Worm (Caenorhabditis elegans) whole organism, young adult: ENCODE results near the gene str-208.

Source experiments
- C06A6.2 ChIP-seq: fragments of 200-800 bp; sonication (Bioruptor generic); conservative IDR thresholded peaks from 2 replicates; pipeline ENCODE4 v1.3.6; 2022; ENCODE audit warnings: missing genetic modification characterization, missing compliant biosample characterization
- C17E4.6 ChIP-seq: fragments of 200-800 bp; sonication (Bioruptor generic); IDR thresholded peaks from 2 replicates; pipeline ENCODE4 v1.3.6; 2022; ENCODE audit warnings: missing genetic modification reagents, missing genetic modification characterization, missing compliant biosample characterization
- F22D6.2 ChIP-seq: sonication (generic microtip); optimal IDR thresholded peaks from 2 replicates; lab custom pipeline; 2016; ENCODE audit warnings: mild to moderate bottlenecking, missing genetic modification characterization, missing compliant biosample characterization
- F49E8.2 ChIP-seq: sonication (generic microtip); optimal IDR thresholded peaks from 3 replicates; lab custom pipeline; 2017; ENCODE audit warnings: missing genetic modification characterization, mild to moderate bottlenecking, missing compliant biosample characterization, antibody characterized with exemption, moderate library complexity; ENCODE audit not compliant: insufficient read depth
- F52B5.7 ChIP-seq: sonication (generic microtip); optimal IDR thresholded peaks from 2 replicates; lab custom pipeline; 2016; ENCODE audit warnings: mild to moderate bottlenecking, missing genetic modification characterization, missing compliant biosample characterization
- F55B11.4 ChIP-seq: sonication (generic microtip); optimal IDR thresholded peaks from 2 replicates; lab custom pipeline; 2016; ENCODE audit warnings: missing compliant biosample characterization, missing genetic modification characterization, borderline replicate concordance; ENCODE audit not compliant: insufficient read depth
- F57A8.1 ChIP-seq: fragments of 200-800 bp; sonication (Bioruptor generic); optimal IDR thresholded peaks from 2 replicates; lab custom pipeline; 2018; ENCODE audit warnings: mild to moderate bottlenecking, missing genetic modification characterization, moderate library complexity, missing compliant biosample characterization
- F57C9.4 ChIP-seq: sonication (generic microtip); optimal IDR thresholded peaks from 2 replicates; lab custom pipeline; 2017; ENCODE audit warnings: mild to moderate bottlenecking, missing genetic modification characterization, missing compliant biosample characterization
- T26A5.8 ChIP-seq: sonication (generic microtip); optimal IDR thresholded peaks from 2 replicates; lab custom pipeline; 2016; ENCODE audit warnings: missing genetic modification characterization, missing compliant biosample characterization
- Y67H2A.10 ChIP-seq: fragments of 200-800 bp; sonication (Bioruptor generic); conservative IDR thresholded peaks from 2 replicates; pipeline ENCODE4 v1.3.6; 2022; ENCODE audit warnings: missing genetic modification reagents, missing genetic modification characterization, missing compliant biosample characterization
- Y95B8A.8 ChIP-seq: fragments of 200-800 bp; sonication (Bioruptor generic); IDR thresholded peaks from 2 replicates; pipeline ENCODE4 v1.3.6; 2022; ENCODE audit warnings: missing genetic modification reagents, missing genetic modification characterization, missing compliant biosample characterization
- atf-7 ChIP-seq: sonication (generic microtip); optimal IDR thresholded peaks from 2 replicates; lab custom pipeline; 2017; ENCODE audit warnings: mild to moderate bottlenecking, missing genetic modification characterization, missing compliant biosample characterization
- attf-3 ChIP-seq: fragments of 200-800 bp; sonication (Bioruptor generic); conservative IDR thresholded peaks from 2 replicates; pipeline ENCODE4 v1.3.6; 2022; ENCODE audit warnings: missing genetic modification reagents, missing genetic modification characterization, missing compliant biosample characterization
- ceh-40 ChIP-seq: fragments of 200-800 bp; sonication (Bioruptor generic); IDR thresholded peaks from 2 replicates; pipeline ENCODE4 v1.3.6; 2022; ENCODE audit warnings: missing genetic modification characterization, missing compliant biosample characterization
- die-1 ChIP-seq: sonication (generic microtip); optimal IDR thresholded peaks from 2 replicates; lab custom pipeline; 2016; ENCODE audit warnings: missing genotype, mild to moderate bottlenecking, missing genetic modification characterization, missing compliant biosample characterization
- egl-44 ChIP-seq: fragments of 200-800 bp; sonication (Bioruptor generic); IDR thresholded peaks from 2 replicates; pipeline ENCODE4 v1.3.6; 2022; ENCODE audit warnings: missing genetic modification reagents, missing genetic modification characterization, missing compliant biosample characterization
- egrh-3 ChIP-seq: fragments of 200-800 bp; sonication (Bioruptor generic); IDR thresholded peaks from 2 replicates; pipeline ENCODE4 v1.3.6; 2022; ENCODE audit warnings: missing genetic modification reagents, missing genetic modification characterization, missing compliant biosample characterization
- hlh-12 ChIP-seq: sonication (generic microtip); optimal IDR thresholded peaks from 2 replicates; lab custom pipeline; 2016; ENCODE audit warnings: missing genetic modification characterization, missing compliant biosample characterization
- hmg-1.2 ChIP-seq: fragments of 200-800 bp; sonication (Bioruptor generic); IDR thresholded peaks from 2 replicates; pipeline ENCODE4 v1.3.6; 2022; ENCODE audit warnings: missing genetic modification reagents, missing genetic modification characterization, missing compliant biosample characterization
- hmg-20 ChIP-seq: fragments of 200-800 bp; sonication (Bioruptor generic); IDR thresholded peaks from 2 replicates; pipeline ENCODE4 v1.3.6; 2022; ENCODE audit warnings: missing genetic modification reagents, missing genetic modification characterization, missing compliant biosample characterization
- hrde-1 ChIP-seq: sonication (generic microtip); optimal IDR thresholded peaks from 2 replicates; lab custom pipeline; 2016; ENCODE audit warnings: missing genetic modification characterization, mild to moderate bottlenecking, missing compliant biosample characterization, moderate library complexity, missing genotype, missing genetic modification reagents, borderline replicate concordance
- let-526 ChIP-seq: fragments of 200-800 bp; sonication (Bioruptor generic); IDR thresholded peaks from 2 replicates; pipeline ENCODE4 v1.3.6; 2022; ENCODE audit warnings: missing genetic modification reagents, missing genetic modification characterization, missing compliant biosample characterization
- mxl-1 ChIP-seq: sonication (generic microtip); optimal IDR thresholded peaks from 2 replicates; lab custom pipeline; 2016; ENCODE audit warnings: missing genetic modification characterization, missing compliant biosample characterization
- nhr-179 ChIP-seq: sonication (generic microtip); optimal IDR thresholded peaks from 2 replicates; lab custom pipeline; 2016; ENCODE audit warnings: mild to moderate bottlenecking, missing genetic modification characterization, missing compliant biosample characterization
- nhr-80 ChIP-seq: sonication (generic microtip); optimal IDR thresholded peaks from 2 replicates; lab custom pipeline; 2016; ENCODE audit warnings: missing genetic modification characterization, missing compliant biosample characterization
- pbrm-1 ChIP-seq: fragments of 200-800 bp; sonication (Bioruptor generic); IDR thresholded peaks from 2 replicates; pipeline ENCODE4 v1.3.6; 2022; ENCODE audit warnings: missing genetic modification reagents, missing genetic modification characterization, missing compliant biosample characterization
- sea-2 ChIP-seq: fragments of 200-800 bp; sonication (Bioruptor generic); IDR thresholded peaks from 2 replicates; pipeline ENCODE4 v1.3.6; 2022; ENCODE audit warnings: missing genetic modification characterization, missing compliant biosample characterization
- snpc-4 ChIP-seq, 5 experiments: fragments of 150-350 bp in 1 of 5; sonication (generic microtip) in 4 of 5; optimal IDR thresholded peaks; 2 replicates each; lab custom pipeline; 2014 to 2018; ENCODE audit warnings: missing genetic modification characterization in 5 of 5, missing biosample characterization in 3 of 5, antibody characterized with exemption in 2 of 5, mild to moderate bottlenecking in 2 of 5, missing compliant biosample characterization in 2 of 5, missing genotype in 2 of 5, moderate library complexity in 2 of 5, missing genetic modification reagents in 1 of 5
- tlf-1 ChIP-seq: fragments of 200-800 bp; sonication (Bioruptor generic); optimal IDR thresholded peaks from 2 replicates; lab custom pipeline; 2018; ENCODE audit warnings: mild to moderate bottlenecking, missing genetic modification characterization, missing compliant biosample characterization
- unc-62 ChIP-seq: fragments of 150-350 bp; optimal IDR thresholded peaks from 2 replicates; lab custom pipeline; 2014; ENCODE audit warnings: missing biosample characterization, missing genetic modification reagents, missing genetic modification characterization
- xnd-1 ChIP-seq: sonication (generic microtip); optimal IDR thresholded peaks from 2 replicates; lab custom pipeline; 2016; ENCODE audit warnings: missing genotype, missing genetic modification reagents, missing genetic modification characterization, missing compliant biosample characterization
- ztf-25 ChIP-seq: fragments of 200-800 bp; sonication (Bioruptor generic); IDR thresholded peaks from 2 replicates; pipeline ENCODE4 v1.3.6; 2022; ENCODE audit warnings: missing genetic modification reagents, missing genetic modification characterization, missing compliant biosample characterization

The str-208 gene

ce11 chrV:4983091-4983490, 26.5 kb downstream of the str-208 start, which contains the start of gene srsx-13:
srsx-13 (minus strand) TSS chrV:4983191.
- TF ChIP-seq egl-44 (GFP tag; lab: Robert Waterston, UW) (no peak), F55B11.4 (tag; lab: Kevin White, UChicago) (no peak), C06A6.2 (GFP tag; lab: Robert Waterston, UW) (no peak), die-1 (tag; lab: Kevin White, UChicago) (no peak), nhr-80 (tag; lab: Kevin White, UChicago) (no peak)

DNA sequence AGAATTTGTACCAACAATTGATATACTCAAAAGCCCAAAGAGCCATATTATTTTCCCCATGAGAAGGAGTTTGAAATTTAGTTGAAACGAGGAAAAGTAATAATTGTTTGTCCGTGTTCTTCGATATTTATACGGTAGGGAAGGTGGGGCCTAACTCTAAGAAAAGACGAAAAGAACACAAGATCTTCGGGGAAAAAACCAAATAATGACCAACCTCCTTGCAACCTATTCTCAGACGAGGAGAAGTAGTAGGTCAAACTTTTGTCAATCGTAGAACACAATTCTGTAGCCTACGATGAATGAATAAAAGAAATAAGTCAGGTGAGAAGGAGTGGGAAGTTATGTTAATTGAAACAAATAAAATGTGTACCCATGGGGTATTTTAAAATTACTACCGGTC, 30.5 kb downstream of the str-208 start, which contains the start of gene ncx-8:
TSS of gene ncx-8 (minus strand) at position 101 of the 400 bp plus-strand sequence.
- TF ChIP-seq sea-2 (no peak), C17E4.6 (no peak), F49E8.2 (tag; lab: Kevin White, UChicago) (no peak), xnd-1 (tag; lab: Kevin White, UChicago) (no peak), mxl-1 (tag; lab: Kevin White, UChicago) (no peak), F52B5.7 (tag; lab: Kevin White, UChicago) (no peak), attf-3 (GFP tag; lab: Robert Waterston, UW) (no peak), F22D6.2 (tag; lab: Kevin White, UChicago) (no peak), snpc-4 (GFP tag; optimal IDR thresholded peaks at IDR 0.05; lab: Kevin White, UChicago) (no peak), snpc-4 (tag; optimal IDR thresholded peaks at IDR 0.05; lab: Kevin White, UChicago) (no peak), Y95B8A.8 (GFP tag; lab: Robert Waterston, UW) (no peak), pbrm-1 (GFP tag; lab: Robert Waterston, UW) (no peak), egrh-3 (GFP tag; lab: Robert Waterston, UW) (no peak), hmg-20 (GFP tag; lab: Robert Waterston, UW) (no peak), F57C9.4 (tag; lab: Kevin White, UChicago) (no peak), nhr-179 (tag; lab: Kevin White, UChicago) (no peak), let-526 (GFP tag; lab: Robert Waterston, UW) (no peak)

- TF ChIP-seq hrde-1 (no peak), T26A5.8 (tag; lab: Kevin White, UChicago) (no peak), F52B5.7 (tag; lab: Kevin White, UChicago) (no peak), hmg-1.2 (no peak), hmg-20 (GFP tag; lab: Robert Waterston, UW) (no peak), unc-62 (GFP tag; lab: Kevin White, UChicago) (no peak), mxl-1 (tag; lab: Kevin White, UChicago) (no peak), Y67H2A.10 (GFP tag; lab: Robert Waterston, UW) (no peak), atf-7 (no peak), ztf-25 (GFP tag; lab: Robert Waterston, UW) (no peak), die-1 (tag; lab: Kevin White, UChicago) (no peak), F57A8.1 (no peak), hlh-12 (tag; lab: Kevin White, UChicago) (no peak), ceh-40 (no peak)
Observed at ce11 chrV:4995155-4995554, 38.5 kb downstream of the str-208 start, which contains the start of gene ncx-9. ncx-9 (minus strand) TSS chrV:4995255.

DNA sequence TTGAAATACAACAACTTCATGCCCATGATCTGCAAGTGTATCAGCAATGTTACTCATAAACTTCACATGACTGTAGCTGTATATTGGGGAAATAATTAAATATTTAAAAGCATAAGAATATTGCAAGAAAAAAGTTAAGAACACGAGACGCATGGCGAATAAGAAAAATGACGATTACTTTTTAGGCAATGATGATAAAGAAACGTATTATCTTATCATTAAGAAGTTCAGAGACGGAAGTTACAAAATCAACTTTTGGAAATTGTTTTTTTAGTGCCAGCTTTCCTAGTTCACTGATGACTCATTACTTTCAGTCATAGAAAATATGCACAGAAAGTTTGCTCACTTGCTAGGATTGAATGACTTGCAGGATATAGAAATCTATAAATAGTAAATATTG, 43.8 kb downstream of the str-208 start, which contains the start of gene ugt-7:
TSS of gene ugt-7 (minus strand) at position 161 of the 400 bp plus-strand sequence.
- TF ChIP-seq tlf-1 (no peak), nhr-80 (tag; lab: Kevin White, UChicago) (peak; percentile 31)
